Worm (Caenorhabditis elegans) whole organism, young adult: ENCODE data around the gene C16C8.19.
"Not testable (repeated sequence)": the region's sequence is repeated elsewhere in the genome, so short reads cannot be mapped to it uniquely, and the experiment has no call there.

Experiments used
- B0035.1 ChIP-seq: sonication (generic microtip); optimal IDR thresholded peaks from 2 replicates; lab custom pipeline; 2016; ENCODE audit warnings: missing genetic modification characterization, mild to moderate bottlenecking, missing compliant biosample characterization, missing genotype, missing genetic modification reagents
- D2030.7 ChIP-seq: fragments of 200-800 bp; sonication (Bioruptor generic); IDR thresholded peaks from 2 replicates; pipeline ENCODE4 v1.3.6; 2022; ENCODE audit warnings: missing genetic modification reagents, missing genetic modification characterization, missing compliant biosample characterization
- F22D6.2 ChIP-seq: sonication (generic microtip); optimal IDR thresholded peaks from 2 replicates; lab custom pipeline; 2016; ENCODE audit warnings: mild to moderate bottlenecking, missing genetic modification characterization, missing compliant biosample characterization
- F23B12.7 ChIP-seq: sonication (generic microtip); optimal IDR thresholded peaks from 2 replicates; lab custom pipeline; 2017; ENCODE audit warnings: missing genetic modification characterization, mild to moderate bottlenecking, missing compliant biosample characterization, antibody characterized with exemption, moderate library complexity; ENCODE audit not compliant: insufficient read depth
- F33H1.4 ChIP-seq: fragments of 200-800 bp; sonication (Bioruptor generic); IDR thresholded peaks from 2 replicates; pipeline ENCODE4 v1.3.6; 2022; ENCODE audit warnings: missing genetic modification reagents, missing genetic modification characterization, missing compliant biosample characterization
- F55B11.4 ChIP-seq: sonication (generic microtip); optimal IDR thresholded peaks from 2 replicates; lab custom pipeline; 2016; ENCODE audit warnings: missing compliant biosample characterization, missing genetic modification characterization, borderline replicate concordance; ENCODE audit not compliant: insufficient read depth
- Y53F4B.3 ChIP-seq: fragments of 200-800 bp; sonication (Bioruptor generic); IDR thresholded peaks from 2 replicates; pipeline ENCODE4 v1.3.6; 2022; ENCODE audit warnings: missing genetic modification reagents, missing genetic modification characterization, missing compliant biosample characterization
- Y56A3A.18 ChIP-seq: fragments of 200-800 bp; sonication (Bioruptor generic); IDR thresholded peaks from 2 replicates; pipeline ENCODE4 v1.3.6; 2022; ENCODE audit warnings: missing genetic modification reagents, missing genetic modification characterization, missing compliant biosample characterization
- akir-1 ChIP-seq: fragments of 200-800 bp; sonication (Bioruptor generic); optimal IDR thresholded peaks from 2 replicates; lab custom pipeline; 2018; ENCODE audit warnings: mild to moderate bottlenecking, missing genetic modification characterization, moderate library complexity, missing compliant biosample characterization
- ama-1 ChIP-seq, 3 experiments: fragments of 150-350 bp in 1 of 3; sonication (generic microtip) in 2 of 3; optimal IDR thresholded peaks; 2 replicates each; lab custom pipeline; 2014 to 2018; ENCODE audit warnings: missing biosample characterization in 2 of 3, missing genetic modification characterization in 2 of 3, missing genetic modification reagents in 2 of 3
- aptf-3 ChIP-seq: fragments of 200-800 bp; sonication (Bioruptor generic); IDR thresholded peaks from 2 replicates; pipeline ENCODE4 v1.3.6; 2022; ENCODE audit warnings: missing genetic modification characterization, missing compliant biosample characterization
- athp-1 ChIP-seq: sonication (generic microtip); optimal IDR thresholded peaks from 2 replicates; lab custom pipeline; 2017; ENCODE audit warnings: mild to moderate bottlenecking, missing genetic modification characterization, missing compliant biosample characterization
- attf-5 ChIP-seq: fragments of 200-800 bp; sonication (Bioruptor generic); optimal IDR thresholded peaks from 2 replicates; lab custom pipeline; 2018; ENCODE audit warnings: mild to moderate bottlenecking, missing genetic modification characterization, missing compliant biosample characterization
- attf-6 ChIP-seq: fragments of 200-800 bp; sonication (Bioruptor generic); IDR thresholded peaks from 2 replicates; pipeline ENCODE4 v1.3.6; 2022; ENCODE audit warnings: missing genetic modification reagents, missing genetic modification characterization, missing compliant biosample characterization
- ceh-91 ChIP-seq: fragments of 200-800 bp; sonication (Bioruptor generic); IDR thresholded peaks from 2 replicates; pipeline ENCODE4 v1.3.6; 2022; ENCODE audit warnings: missing genetic modification reagents, missing genetic modification characterization, missing compliant biosample characterization
- die-1 ChIP-seq: sonication (generic microtip); optimal IDR thresholded peaks from 2 replicates; lab custom pipeline; 2016; ENCODE audit warnings: missing genotype, mild to moderate bottlenecking, missing genetic modification characterization, missing compliant biosample characterization
- lin-26 ChIP-seq: fragments of 200-800 bp; sonication (Bioruptor generic); IDR thresholded peaks from 2 replicates; pipeline ENCODE4 v1.3.6; 2022; ENCODE audit warnings: missing genetic modification reagents, missing genetic modification characterization, missing compliant biosample characterization
- lsl-1 ChIP-seq: fragments of 200-800 bp; sonication (Bioruptor generic); optimal IDR thresholded peaks from 2 replicates; lab custom pipeline; 2018; ENCODE audit warnings: mild to moderate bottlenecking, missing genetic modification characterization, moderate library complexity, missing compliant biosample characterization
- madf-6 ChIP-seq: fragments of 200-800 bp; sonication (Bioruptor generic); IDR thresholded peaks from 2 replicates; pipeline ENCODE4 v1.3.6; 2022; ENCODE audit warnings: missing genetic modification reagents, missing genetic modification characterization, missing compliant biosample characterization
- mes-4 ChIP-seq: sonication (generic microtip); optimal IDR thresholded peaks from 2 replicates; lab custom pipeline; 2016; ENCODE audit warnings: missing genotype, missing genetic modification characterization, missing compliant biosample characterization
- mxl-1 ChIP-seq: sonication (generic microtip); optimal IDR thresholded peaks from 2 replicates; lab custom pipeline; 2016; ENCODE audit warnings: missing genetic modification characterization, missing compliant biosample characterization
- nfya-2 ChIP-seq: fragments of 200-800 bp; sonication (Bioruptor generic); IDR thresholded peaks from 2 replicates; pipeline ENCODE4 v1.3.6; 2022; ENCODE audit warnings: missing genetic modification reagents, missing genetic modification characterization, missing compliant biosample characterization
- nhr-120 ChIP-seq: fragments of 200-800 bp; sonication (Bioruptor generic); IDR thresholded peaks from 2 replicates; pipeline ENCODE4 v1.3.6; 2022; ENCODE audit warnings: missing genetic modification characterization, missing compliant biosample characterization
- nhr-90 ChIP-seq: sonication (generic microtip); optimal IDR thresholded peaks from 2 replicates; lab custom pipeline; 2016; ENCODE audit warnings: missing genotype, mild to moderate bottlenecking, missing genetic modification characterization, missing compliant biosample characterization
- pha-4 ChIP-seq: fragments of 150-350 bp; sonication (generic microtip); optimal IDR thresholded peaks from 2 replicates; lab custom pipeline; 2014; ENCODE audit warnings: missing biosample characterization, missing genetic modification reagents, missing genetic modification characterization
- snpc-4 ChIP-seq, 5 experiments: fragments of 150-350 bp in 1 of 5; sonication (generic microtip) in 4 of 5; optimal IDR thresholded peaks; 2 replicates each; lab custom pipeline; 2014 to 2018; ENCODE audit warnings: missing genetic modification characterization in 5 of 5, missing biosample characterization in 3 of 5, antibody characterized with exemption in 2 of 5, mild to moderate bottlenecking in 2 of 5, missing compliant biosample characterization in 2 of 5, missing genotype in 2 of 5, moderate library complexity in 2 of 5, missing genetic modification reagents in 1 of 5
- tbx-9 ChIP-seq: sonication (generic microtip); optimal IDR thresholded peaks from 2 replicates; lab custom pipeline; 2016; ENCODE audit warnings: borderline replicate concordance, missing genetic modification characterization, inconsistent platforms, missing compliant biosample characterization
- xnd-1 ChIP-seq: sonication (generic microtip); optimal IDR thresholded peaks from 2 replicates; lab custom pipeline; 2016; ENCODE audit warnings: missing genotype, missing genetic modification reagents, missing genetic modification characterization, missing compliant biosample characterization
- ztf-3 ChIP-seq: fragments of 200-800 bp; sonication (Bioruptor generic); optimal IDR thresholded peaks from 2 replicates; lab custom pipeline; 2018; ENCODE audit warnings: mild to moderate bottlenecking, missing genetic modification characterization, missing compliant biosample characterization

The C16C8.19 gene

DNA sequence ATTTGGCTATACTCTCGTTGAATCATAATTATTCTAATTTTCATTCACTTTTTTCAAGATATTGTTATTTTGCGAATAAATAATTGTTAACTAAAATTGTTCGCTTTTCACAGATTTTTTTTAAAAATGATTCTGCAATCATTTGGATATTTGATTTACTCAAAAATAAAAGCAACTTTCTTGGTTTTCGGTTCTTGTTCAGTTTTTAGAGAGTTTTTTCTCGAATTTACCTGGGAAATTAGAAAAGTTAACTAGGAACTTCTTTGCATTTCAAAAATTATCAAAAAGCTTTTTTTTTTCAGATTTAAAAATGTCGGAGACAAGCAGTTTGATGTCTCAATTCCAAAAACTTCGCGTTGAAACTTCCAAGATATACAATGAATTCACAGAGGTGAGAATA lies 11.6 kb upstream of the C16C8.19 start, which contains the start of the genes C16C8.20 and gldi-6:
C16C8.20 (plus strand) TSS at position 301 of the 400 bp plus-strand sequence.
gldi-6 (plus strand) TSS at position 301 of the 400 bp plus-strand sequence.
- TF ChIP-seq attf-6 (no peak), F22D6.2 (tag; lab: Kevin White, UChicago) (no peak), die-1 (tag; lab: Kevin White, UChicago) (no peak), ceh-91 (no peak), F23B12.7 (no peak)

DNA sequence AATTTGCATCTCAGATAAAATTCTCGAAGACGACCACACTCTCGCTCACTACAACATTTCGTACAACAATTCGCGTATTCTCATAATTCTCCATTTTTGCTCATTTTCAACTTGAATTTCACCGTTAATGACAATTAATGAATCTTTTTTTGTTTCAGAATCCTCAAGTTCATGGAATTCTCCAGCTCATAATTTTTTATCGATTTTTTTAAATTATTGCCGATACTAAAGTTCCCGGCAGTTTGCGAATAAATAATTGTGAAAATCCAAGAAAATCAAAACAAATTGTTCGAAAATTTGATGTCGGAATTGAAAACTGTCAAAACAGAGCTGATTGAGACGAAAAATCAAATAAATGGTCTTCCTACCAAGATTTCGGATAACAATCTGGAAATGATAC lies 10.4 kb upstream of the C16C8.19 start, which contains the start of gene C16C8.21:
C16C8.21 (plus strand) TSS at position 301 of the 400 bp plus-strand sequence.
- TF ChIP-seq tbx-9 (tag; lab: Kevin White, UChicago) (no peak), F55B11.4 (tag; lab: Kevin White, UChicago) (no peak), B0035.1 (tag; lab: Kevin White, UChicago) (no peak), mes-4 (tag; lab: Kevin White, UChicago) (no peak), attf-5 (no peak), lsl-1 (GFP tag; lab: Kevin White, UChicago) (no peak), Y53F4B.3 (GFP tag; lab: Robert Waterston, UW) (no peak), snpc-4 (GFP tag; optimal IDR thresholded peaks at IDR 0.05; lab: Kevin White, UChicago) (no peak), snpc-4 (tag; optimal IDR thresholded peaks at IDR 0.05; lab: Kevin White, UChicago) (no peak), nhr-90 (tag; lab: Kevin White, UChicago) (no peak), Y56A3A.18 (no peak), madf-6 (GFP tag; lab: Robert Waterston, UW) (no peak), aptf-3 (GFP tag; lab: Robert Waterston, UW) (no peak)

DNA sequence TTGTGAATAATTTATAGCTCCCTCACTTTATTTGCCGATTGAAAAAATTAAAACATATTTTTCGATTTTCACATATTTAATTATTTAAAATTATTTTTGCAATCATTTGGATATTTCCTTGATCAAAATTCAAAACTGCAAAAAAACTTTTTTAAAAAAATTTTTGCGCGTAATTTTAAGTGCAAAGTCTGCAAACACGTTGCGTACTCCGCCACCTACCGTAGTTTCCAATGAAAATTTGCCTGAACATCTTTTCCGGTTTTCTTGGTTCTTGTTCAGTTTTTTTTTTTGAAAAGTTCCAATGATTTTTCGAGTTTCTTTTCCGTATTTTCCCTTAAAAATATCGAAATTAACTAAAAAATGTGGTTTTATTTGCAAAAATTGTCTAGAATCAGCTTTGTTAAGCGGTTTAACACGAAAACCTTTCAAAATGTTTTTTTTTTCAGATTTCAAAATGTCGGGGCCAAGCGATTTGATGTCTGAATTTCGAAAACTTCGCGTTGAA lies 9.5 kb upstream of the C16C8.19 start, which contains the start of gene C16C8.25:
C16C8.25 (plus strand) TSS at position 455 of the 505 bp plus-strand sequence.
- TF ChIP-seq Y56A3A.18 (no peak), madf-6 (GFP tag; lab: Robert Waterston, UW) (peak; percentile 60; the same call in 1 of the 2 replicates), lsl-1 (GFP tag; lab: Kevin White, UChicago) (peak; percentile 72), nfya-2 (GFP tag; lab: Robert Waterston, UW) (no peak), D2030.7 (GFP tag; lab: Robert Waterston, UW) (0 out of 2 replicates have a peak, but pooled peaks have one; percentile 33)

DNA sequence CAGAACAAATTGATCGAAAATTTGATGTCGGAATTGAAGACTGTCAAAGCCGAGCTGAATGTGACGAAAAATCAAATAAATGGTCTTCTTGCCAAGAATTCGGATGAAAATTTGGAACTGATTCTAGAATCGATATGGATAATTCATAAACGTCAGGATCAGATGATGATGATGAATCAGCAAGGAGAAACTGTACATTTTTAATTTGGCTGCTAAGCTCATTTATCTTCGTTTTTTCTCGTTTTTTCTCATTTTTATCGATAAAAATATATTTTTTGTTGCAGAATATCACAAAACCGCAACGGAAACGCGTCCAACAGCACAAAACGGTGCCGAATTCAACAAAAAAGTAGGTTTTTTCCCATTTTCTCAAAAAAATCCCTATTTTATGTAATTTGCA lies 8.8 kb upstream of the C16C8.19 start, which contains the start of gene C16C8.14:
C16C8.14 (plus strand) TSS at position 301 of the 400 bp plus-strand sequence.
- not testable (repeated sequence) for TF ChIP-seq lin-26 (GFP tag; lab: Robert Waterston, UW); pha-4 (tag; lab: Kevin White, UChicago); mxl-1 (tag; lab: Kevin White, UChicago)
- TF ChIP-seq, all 124 proteins: peak for 0; not testable (repeated sequence) for 124

DNA sequence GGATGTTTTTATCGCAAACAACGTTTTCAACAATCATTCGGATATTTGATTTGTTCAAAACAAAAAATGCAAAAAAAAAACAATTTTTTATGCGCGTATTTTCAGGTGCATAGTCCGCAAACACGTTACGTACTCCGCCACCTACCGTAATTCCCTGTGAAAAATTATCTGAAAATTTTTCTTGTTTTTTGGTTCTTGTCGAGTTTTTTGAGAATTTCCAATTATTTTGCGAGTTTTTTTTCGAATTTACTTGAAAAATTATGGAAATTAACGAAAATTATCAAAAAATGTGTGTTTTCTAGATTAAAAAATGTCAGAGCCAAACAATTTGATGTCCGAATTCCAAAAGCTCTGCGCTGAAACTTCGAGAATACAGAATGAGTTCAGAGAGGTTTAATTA lies 5.9 kb upstream of the C16C8.19 start, which contains the start of gene C16C8.12:
C16C8.12 (plus strand) TSS at position 301 of the 400 bp plus-strand sequence.
- TF ChIP-seq lsl-1 (GFP tag; lab: Kevin White, UChicago) (peak; percentile 72), D2030.7 (GFP tag; lab: Robert Waterston, UW) (peak; percentile 18; the same call in 1 of the 2 replicates), ztf-3 (GFP tag; lab: Kevin White, UChicago) (no peak), lin-26 (GFP tag; lab: Robert Waterston, UW) (no peak), ama-1 (optimal IDR thresholded peaks at IDR 0.05; lab: Kevin White, UChicago) (no peak), ama-1 (GFP tag; optimal IDR thresholded peaks at IDR 0.05; lab: Kevin White, UChicago) (no peak)
- TF ChIP-seq, all 124 proteins: peak for 2

DNA sequence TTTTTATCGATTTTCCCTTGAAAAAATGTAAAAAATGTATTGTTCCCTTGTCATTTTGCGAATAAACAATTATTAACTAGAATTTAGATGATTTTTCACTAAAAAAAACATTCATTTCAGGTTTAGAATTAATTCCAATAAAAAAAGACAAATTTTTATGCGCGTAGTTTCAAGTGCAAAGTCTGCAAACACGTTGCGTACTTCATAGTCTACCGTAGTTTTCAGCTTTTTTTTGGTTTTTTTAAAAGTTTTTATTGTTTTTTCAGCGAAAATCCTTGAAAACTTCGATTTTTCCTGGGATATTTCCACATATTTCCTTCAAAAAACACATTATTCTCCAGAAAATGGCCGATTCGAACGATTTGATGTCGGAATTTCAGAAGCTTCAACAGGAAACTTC lies 4.8 kb upstream of the C16C8.19 start, which contains the start of gene C16C8.11:
C16C8.11 (plus strand) TSS at position 188 of the 400 bp plus-strand sequence.
- TF ChIP-seq lsl-1 (GFP tag; lab: Kevin White, UChicago) (peak; percentile 80), madf-6 (GFP tag; lab: Robert Waterston, UW) (peak; percentile 51; the same call in 1 of the 2 replicates), nhr-120 (no peak), akir-1 (no peak), F33H1.4 (GFP tag; lab: Robert Waterston, UW) (0 out of 2 replicates have a peak, but pooled peaks have one; percentile 25), athp-1 (tag; lab: Kevin White, UChicago) (peak; percentile 20), xnd-1 (tag; lab: Kevin White, UChicago) (peak; percentile 7)
- TF ChIP-seq, all 124 proteins: peak for 5
